Worm (Caenorhabditis elegans) whole organism, L4/young adult: ENCODE data around the gene F57E7.4.

Experiments
- W03F9.2 ChIP-seq: fragments of 150-350 bp; optimal IDR thresholded peaks from 2 replicates; lab custom pipeline; 2014; ENCODE audit warnings: missing biosample characterization, missing genetic modification characterization
- dao-5 ChIP-seq: sonication (generic microtip); optimal IDR thresholded peaks from 2 replicates; lab custom pipeline; 2016; ENCODE audit warnings: missing genotype, missing genetic modification characterization, moderate library complexity, missing compliant biosample characterization
- him-1 ChIP-seq: sonication (generic microtip); optimal IDR thresholded peaks from 2 replicates; lab custom pipeline; 2016; ENCODE audit warnings: missing genotype, missing genetic modification reagents, missing genetic modification characterization, missing compliant biosample characterization

The F57E7.4 gene

ce11 chrV:16487474-16487873 lies 6.7 kb upstream of the F57E7.4 start, which contains the start of gene Y32B12A.5:
TSS of gene Y32B12A.5 (minus strand) at chrV:16487574.
- no peak for TF ChIP-seq him-1
- no peak for TF ChIP-seq dao-5
- no peak for TF ChIP-seq W03F9.2

- TF ChIP-seq W03F9.2 (no peak), dao-5 (no peak), him-1 (no peak)
Observed at ce11 chrV:16483681-16484080, 2.9 kb upstream of the F57E7.4 start, which contains the start of gene srh-139. TSS of gene srh-139 (plus strand) at chrV:16483981.

- TF ChIP-seq dao-5 (no peak), W03F9.2 (no peak), him-1 (no peak)
Observed at ce11 chrV:16483044-16483443, 2.2 kb upstream of the F57E7.4 start, which contains the start of gene F57E7.2. TSS of gene F57E7.2 (minus strand) at chrV:16483144.

ce11 chrV:16479275-16479674 lies 1.5 kb downstream of the F57E7.4 start, which contains the start of gene T08G3.11:
TSS of gene T08G3.11 (minus strand) at chrV:16479375.
- no peak for TF ChIP-seq dao-5

DNA sequence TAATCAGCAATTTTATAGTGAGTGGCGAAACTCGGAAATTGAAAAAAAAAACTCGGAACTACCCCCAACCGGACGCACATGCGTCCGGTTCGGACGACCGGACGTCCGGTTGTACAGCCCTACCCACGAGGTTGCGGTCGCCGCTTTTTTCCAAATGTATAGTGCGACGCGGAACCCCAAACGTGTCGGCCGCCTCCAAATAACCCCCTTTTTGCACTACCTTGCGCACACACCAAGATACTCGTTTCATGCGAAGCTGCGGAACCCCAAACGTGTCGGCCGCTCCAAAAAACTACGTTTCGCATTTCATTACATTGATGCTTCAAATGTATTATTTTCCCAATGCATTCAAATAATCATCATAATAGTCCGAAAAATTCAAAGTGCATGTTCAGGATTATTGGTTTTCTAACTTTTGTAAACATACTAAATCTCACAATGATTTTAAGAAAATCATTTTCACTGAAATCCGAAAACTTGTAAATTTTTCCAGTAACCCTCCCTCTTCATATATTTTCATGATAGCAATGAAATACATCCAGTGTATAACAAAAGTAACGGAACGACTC lies 8.7 kb downstream of the F57E7.4 start, which contains the start of gene srw-35:
Gene srw-35 (plus strand): TSS at position 519 of the 569 bp plus-strand sequence.
- no peak for TF ChIP-seq dao-5
- TF ChIP-seq W03F9.2, result no peak
- no peak for TF ChIP-seq him-1

ce11 chrV:16470916-16471315 lies 9.9 kb downstream of the F57E7.4 start, which contains the start of gene srh-138:
TSS of gene srh-138 (minus strand) at chrV:16471016.
- TF ChIP-seq W03F9.2 (no peak), dao-5 (no peak), him-1 (no peak)

ce11 chrV:16467840-16468239 lies 13.0 kb downstream of the F57E7.4 start, which contains the start of gene sru-44:
TSS of gene sru-44 (minus strand) at chrV:16467940.
- TF ChIP-seq dao-5, result no peak

ce11 chrV:16460866-16461265 lies 20.0 kb downstream of the F57E7.4 start, which contains the start of gene srh-142:
TSS of gene srh-142 (minus strand) at chrV:16460966.
- TF ChIP-seq W03F9.2, result no peak
- TF ChIP-seq him-1, result no peak
- TF ChIP-seq dao-5, result no peak

ce11 chrV:16459377-16459776 lies 21.4 kb downstream of the F57E7.4 start:
- TF ChIP-seq W03F9.2 (no peak), him-1 (no peak), dao-5 (no peak)

DNA sequence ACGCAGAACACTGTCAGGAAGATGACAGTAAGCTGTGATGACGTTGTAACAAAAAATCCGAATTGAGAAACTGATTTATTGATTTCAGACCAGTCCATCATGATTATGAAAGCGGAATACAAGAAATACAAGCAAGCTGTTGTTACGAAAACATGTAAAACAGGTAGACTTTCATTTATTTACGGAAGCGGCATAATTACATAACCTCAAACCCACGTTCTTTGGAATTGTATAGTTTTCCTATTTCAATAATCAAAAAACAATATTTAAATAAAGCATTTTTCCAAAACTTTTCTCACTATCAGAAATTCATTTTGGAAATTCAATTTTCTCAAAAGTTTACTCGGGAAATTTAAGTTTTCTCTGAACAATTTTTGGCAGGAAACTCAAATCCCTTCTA lies 22.1 kb downstream of the F57E7.4 start, which contains the start of gene str-15:
Gene str-15 (minus strand): TSS at position 101 of the 400 bp plus-strand sequence.
- no peak for TF ChIP-seq W03F9.2
- no peak for TF ChIP-seq dao-5
- TF ChIP-seq him-1, result no peak

ce11 chrV:16455065-16455464 lies 25.8 kb downstream of the F57E7.4 start, which contains the start of gene str-14:
TSS of gene str-14 (minus strand) at chrV:16455165.
- no peak for TF ChIP-seq him-1
- no peak for TF ChIP-seq dao-5

DNA sequence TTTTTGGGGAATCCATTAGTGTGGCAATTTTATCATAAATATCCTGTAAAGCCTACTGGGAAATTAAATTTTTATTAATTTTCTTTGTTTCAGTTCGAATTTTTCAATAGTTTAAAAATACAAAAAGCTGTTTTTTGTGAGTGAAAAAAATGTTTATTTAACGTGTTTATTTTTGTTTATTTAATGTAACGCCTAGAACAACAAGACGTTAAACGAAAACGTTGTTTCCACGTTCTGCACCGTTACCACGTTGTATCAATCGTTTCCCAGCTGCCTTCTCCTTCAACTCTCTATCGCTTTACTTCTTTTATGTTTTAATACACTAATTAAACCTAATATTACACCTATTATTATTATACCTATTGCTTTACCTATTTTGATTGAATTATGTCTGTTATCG lies 33.1 kb downstream of the F57E7.4 start, which contains the start of gene T08G3.13:
Gene T08G3.13 (plus strand): TSS at position 301 of the 400 bp plus-strand sequence.
- TF ChIP-seq W03F9.2 (no peak), him-1 (no peak), dao-5 (no peak)

DNA sequence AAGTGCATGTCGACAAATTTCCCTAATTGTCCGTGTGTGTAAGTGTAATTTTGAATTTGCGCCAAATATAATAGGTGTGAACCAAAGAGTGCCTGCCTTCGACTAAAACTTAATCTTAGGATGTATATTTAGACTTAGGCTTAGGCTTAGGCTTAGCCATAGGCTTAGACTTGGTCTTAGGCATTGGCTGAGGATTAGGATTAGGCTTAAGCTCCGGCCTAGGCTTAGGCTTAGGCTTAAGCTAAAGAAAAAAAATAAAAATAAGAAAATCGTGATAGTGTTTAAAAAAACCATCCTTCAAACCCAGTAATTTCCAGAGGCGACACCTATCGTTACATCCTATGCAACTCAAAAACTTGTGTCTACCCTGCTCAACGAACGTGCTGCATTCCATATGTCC lies 34.6 kb downstream of the F57E7.4 start:
- no peak for TF ChIP-seq W03F9.2
- no peak for TF ChIP-seq dao-5
- no peak for TF ChIP-seq him-1

DNA sequence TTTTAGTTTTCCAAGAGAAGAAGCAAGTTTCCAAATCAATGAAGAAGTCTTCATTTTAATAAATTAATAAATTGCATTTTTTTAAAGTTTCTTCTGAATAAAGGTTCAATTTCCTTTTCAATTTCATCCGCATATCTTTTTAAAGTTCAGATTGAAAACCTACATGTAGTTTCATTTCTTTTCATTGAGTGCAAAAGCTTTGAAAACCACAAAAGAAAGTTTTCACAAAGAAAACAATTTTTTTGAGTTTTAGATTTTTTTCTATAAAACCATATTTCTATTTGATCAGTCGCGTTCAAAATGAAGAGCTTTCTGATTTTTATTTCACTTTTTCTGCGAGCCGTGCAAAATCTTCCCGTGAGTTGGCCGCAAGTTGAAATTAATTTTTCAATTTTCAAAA lies 35.1 kb downstream of the F57E7.4 start, which contains the start of gene T08G3.6:
Gene T08G3.6 (plus strand): TSS at position 301 of the 400 bp plus-strand sequence.
- no peak for TF ChIP-seq him-1
- no peak for TF ChIP-seq dao-5
- no peak for TF ChIP-seq W03F9.2

DNA sequence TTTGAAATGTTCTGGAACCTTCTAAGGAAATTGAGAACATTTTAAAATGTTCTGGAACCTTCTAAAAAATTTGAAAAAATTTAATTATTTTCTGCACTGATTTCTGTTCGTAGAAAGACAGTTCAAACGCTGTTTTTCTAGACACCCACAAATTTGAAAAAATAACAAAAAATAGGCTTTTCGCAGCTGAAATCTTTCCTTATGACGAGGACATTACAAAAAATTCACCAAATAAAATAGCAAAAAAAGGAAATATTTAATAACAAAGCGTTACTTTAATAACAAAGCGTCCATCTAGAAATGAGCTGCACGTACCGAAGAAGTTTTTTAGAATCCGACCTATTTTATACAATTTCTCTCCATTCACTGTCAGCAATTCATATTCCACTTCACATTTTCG lies 37.2 kb downstream of the F57E7.4 start, which contains the start of gene srh-141:
Gene srh-141 (plus strand): TSS at position 301 of the 400 bp plus-strand sequence.
- TF ChIP-seq W03F9.2 (no peak), him-1 (no peak), dao-5 (no peak)

ce11 chrV:16437546-16437945 lies 43.3 kb downstream of the F57E7.4 start, which contains the start of gene F26D2.15:
TSS of gene F26D2.15 (plus strand) at chrV:16437846.
- TF ChIP-seq W03F9.2 (no peak), dao-5 (no peak), him-1 (no peak)
